Worm (Caenorhabditis elegans): ENCODE measurements around the gene abt-4.

ce11 chrV:364650-365049 lies 34.1 kb upstream of the abt-4 start, which contains the start of gene mltn-6:
- TF ChIP-seq ztf-11 (tag; optimal IDR thresholded peaks at IDR 0.05), result no peak
- no peak for TF ChIP-seq blmp-1 (tag; optimal IDR thresholded peaks at IDR 0.05)
- no peak for TF ChIP-seq ceh-83 (GFP tag; optimal IDR thresholded peaks at IDR 0.05)
- TF ChIP-seq elt-3 (tag; optimal IDR thresholded peaks at IDR 0.05), result no peak
- no peak for TF ChIP-seq unc-39 (tag; optimal IDR thresholded peaks at IDR 0.05)
- no peak for TF ChIP-seq elt-1 (tag; optimal IDR thresholded peaks at IDR 0.05; ENCODE audit: borderline replicate concordance, insufficient read depth)
- TF ChIP-seq unc-62 (GFP tag; optimal IDR thresholded peaks at IDR 0.05), result no peak
- TF ChIP-seq sptf-1 (tag; optimal IDR thresholded peaks at IDR 0.05), result no peak
- no peak for TF ChIP-seq hlh-1 (tag; optimal IDR thresholded peaks at IDR 0.05)
- TF ChIP-seq nhr-12 (tag; optimal IDR thresholded peaks at IDR 0.05), result no peak
- no peak for TF ChIP-seq snpc-4 (tag; optimal IDR thresholded peaks at IDR 0.05)
- no peak for TF ChIP-seq nhr-2 (tag; optimal IDR thresholded peaks at IDR 0.05)
- TF ChIP-seq mab-5 (tag; optimal IDR thresholded peaks at IDR 0.05), result no peak
- TF ChIP-seq drap-1 (GFP tag; optimal IDR thresholded peaks at IDR 0.05), result no peak
